Worm (Caenorhabditis elegans): ENCODE measurements around the gene C33G8.13.

ce11 chrV:7017059-7017458 lies 1.3 kb upstream of the C33G8.13 start, which contains the start of gene srsx-32:
- TF ChIP-seq pha-4 (GFP tag; IDR thresholded peaks at IDR 0.05) = no peak
- no peak for TF ChIP-seq pha-4 (tag; optimal IDR thresholded peaks at IDR 0.05)
- TF ChIP-seq ctbp-1 (GFP tag; IDR thresholded peaks at IDR 0.05) = no peak
- TF ChIP-seq ZK546.5 (tag; optimal IDR thresholded peaks at IDR 0.05) = no peak
- TF ChIP-seq snpc-4 (tag; optimal IDR thresholded peaks at IDR 0.05) = no peak
- TF ChIP-seq pqm-1 (tag; optimal IDR thresholded peaks at IDR 0.05) = no peak
- no peak for TF ChIP-seq ceh-28 (tag; optimal IDR thresholded peaks at IDR 0.05)
- TF ChIP-seq ztf-11 (tag; optimal IDR thresholded peaks at IDR 0.05) = no peak
- no peak for TF ChIP-seq gei-8 (GFP tag; optimal IDR thresholded peaks at IDR 0.05)
- TF ChIP-seq fos-1 (tag; optimal IDR thresholded peaks at IDR 0.05) = no peak

Measured in whole organism, L4 larva.